Worm (Caenorhabditis elegans) whole organism, late embryonic: ENCODE measurements around the gene F17E9.2.

Experiments used
- ceh-22 ChIP-seq: sonication (generic microtip); optimal IDR thresholded peaks from 2 replicates; lab custom pipeline; 2017; ENCODE audit warnings: missing biosample characterization, missing genetic modification characterization
- ceh-45 ChIP-seq: fragments of 200-800 bp; sonication (Bioruptor generic); IDR thresholded peaks from 2 replicates; pipeline ENCODE4 v1.3.6; 2022; ENCODE audit warnings: missing genetic modification reagents, missing genetic modification characterization, missing compliant biosample characterization
- dmd-4 ChIP-seq: sonication (generic microtip); optimal IDR thresholded peaks from 2 replicates; lab custom pipeline; 2016; ENCODE audit warnings: borderline replicate concordance, missing genetic modification characterization, missing compliant biosample characterization
- elt-2 ChIP-seq: sonication (generic microtip); optimal IDR thresholded peaks from 2 replicates; lab custom pipeline; 2016; ENCODE audit warnings: missing genetic modification reagents, missing genetic modification characterization, missing compliant biosample characterization
- fkh-6 ChIP-seq: sonication (generic microtip); optimal IDR thresholded peaks from 2 replicates; lab custom pipeline; 2016; ENCODE audit warnings: missing genetic modification characterization, missing compliant biosample characterization
- sdc-2 ChIP-seq: sonication (generic microtip); optimal IDR thresholded peaks from 2 replicates; lab custom pipeline; 2016; ENCODE audit warnings: missing genotype, missing genetic modification characterization, missing compliant biosample characterization
- tbx-7 ChIP-seq: sonication (generic microtip); optimal IDR thresholded peaks from 2 replicates; lab custom pipeline; 2016; ENCODE audit warnings: missing genotype, missing genetic modification characterization, missing compliant biosample characterization

- TF ChIP-seq dmd-4 (no peak), tbx-7 (tag; lab: Kevin White, UChicago) (no peak), fkh-6 (tag; lab: Kevin White, UChicago) (no peak), ceh-45 (GFP tag; lab: Robert Waterston, UW) (no peak), elt-2 (no peak), sdc-2 (tag; lab: Kevin White, UChicago) (no peak), ceh-22 (tag; lab: Kevin White, UChicago) (no peak)
These were observed 21.2 kb downstream of the F17E9.2 start for ce11 chrIV:8376923-8377322.
